Worm (Caenorhabditis elegans): ENCODE data around the gene hda-11.

DNA sequence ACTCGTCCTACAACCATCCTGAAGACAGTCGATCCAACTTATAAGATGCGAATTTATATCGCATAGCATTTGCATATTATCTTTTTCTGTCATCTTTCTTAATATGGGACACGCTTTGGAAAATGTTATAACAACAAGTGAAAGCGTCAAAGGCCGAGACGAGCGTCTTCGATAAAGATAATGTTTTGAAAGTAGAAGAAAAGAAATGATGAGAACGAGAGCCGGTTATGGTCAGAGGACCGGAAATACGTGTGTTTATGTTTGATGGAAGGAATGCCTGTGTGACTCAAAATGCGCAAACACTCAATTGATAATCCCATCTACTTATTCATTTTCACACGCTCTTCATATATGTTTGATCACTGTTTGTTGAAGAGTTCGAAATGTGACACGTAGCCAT is 23.0 kb upstream of the hda-11 start, which contains the start of gene C35A5.11:
- TF ChIP-seq snpc-4 (tag; optimal IDR thresholded peaks at IDR 0.05), result no peak
- TF ChIP-seq ztf-11 (tag; optimal IDR thresholded peaks at IDR 0.05), result no peak
- no peak for TF ChIP-seq ama-1 (optimal IDR thresholded peaks at IDR 0.05)
- TF ChIP-seq mdl-1 (tag; optimal IDR thresholded peaks at IDR 0.05), result no peak
- no peak for TF ChIP-seq skn-1 (tag; optimal IDR thresholded peaks at IDR 0.05)
- no peak for TF ChIP-seq lin-13 (GFP tag; optimal IDR thresholded peaks at IDR 0.05)
- no peak for TF ChIP-seq nhr-11 (tag; optimal IDR thresholded peaks at IDR 0.05)
- TF ChIP-seq nhr-21 (tag; optimal IDR thresholded peaks at IDR 0.05), result no peak
- no peak for TF ChIP-seq Y55F3AM.14 (GFP tag; optimal IDR thresholded peaks at IDR 0.05)
- no peak for TF ChIP-seq nhr-237 (tag; optimal IDR thresholded peaks at IDR 0.05)
- TF ChIP-seq R02D3.7 (tag; optimal IDR thresholded peaks at IDR 0.05), result no peak
- no peak for TF ChIP-seq F13H6.1 (tag; optimal IDR thresholded peaks at IDR 0.05)
- no peak for TF ChIP-seq zag-1 (tag; optimal IDR thresholded peaks at IDR 0.05)
